Fruit fly (Drosophila melanogaster) whole organism, larva: Measurements from ENCODE around the gene sav.

Experiments
- noc ChIP-seq: fragments of 200-800 bp; sonication (Bioruptor generic); optimal IDR thresholded peaks from 3 replicates; lab custom pipeline; 2019; ENCODE audit warnings: missing biosample characterization, mild to moderate bottlenecking, missing genetic modification characterization, moderate library complexity

Gene sav

DNA sequence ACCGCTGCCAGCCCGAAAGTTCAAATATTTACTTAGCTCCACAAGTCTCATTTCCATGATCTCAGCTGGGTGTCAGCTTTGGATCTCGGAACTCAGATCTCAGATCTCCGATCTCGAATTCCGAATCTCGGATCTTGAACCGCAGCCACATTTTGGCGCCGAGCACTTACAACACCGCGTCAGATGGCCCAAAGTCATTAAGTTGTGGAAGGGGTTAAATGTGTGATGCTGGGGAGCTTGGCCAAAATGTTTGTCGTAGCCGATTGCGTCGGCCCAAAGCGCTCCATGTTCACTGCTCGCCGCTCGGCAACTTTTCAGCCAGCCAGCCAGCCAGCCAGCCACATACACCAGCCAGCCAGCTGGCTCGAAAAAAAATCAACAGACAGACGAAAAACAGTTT is 49.1 kb downstream of the sav start, which contains the start of gene CG6688:
TSS of gene CG6688 (plus strand) at position 396 of the 400 bp plus-strand sequence.
- TF ChIP-seq noc, result no peak

DNA sequence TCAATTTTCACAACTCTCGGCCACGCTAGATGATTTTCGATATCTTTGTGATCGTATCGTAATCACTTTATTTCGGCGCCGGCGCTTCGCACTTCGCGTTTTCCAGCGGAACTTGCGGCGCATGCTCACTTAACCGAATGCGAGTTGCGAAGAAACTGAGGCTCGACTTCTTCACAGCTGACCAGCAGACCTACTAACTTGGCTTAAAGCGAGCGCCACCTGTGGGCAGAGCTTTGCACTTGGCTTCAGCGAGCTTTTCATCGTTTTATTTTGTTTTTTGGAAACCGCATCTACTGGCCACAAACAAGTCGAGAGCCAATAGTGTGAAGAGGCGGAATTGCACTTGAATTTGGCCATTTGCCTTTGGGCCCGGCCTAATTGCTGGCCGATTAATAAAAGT is 50.7 kb downstream of the sav start, which contains the start of gene CG34375:
TSS of gene CG34375 (minus strand) at position 157 of the 400 bp plus-strand sequence.
- TF ChIP-seq noc, result no peak

DNA sequence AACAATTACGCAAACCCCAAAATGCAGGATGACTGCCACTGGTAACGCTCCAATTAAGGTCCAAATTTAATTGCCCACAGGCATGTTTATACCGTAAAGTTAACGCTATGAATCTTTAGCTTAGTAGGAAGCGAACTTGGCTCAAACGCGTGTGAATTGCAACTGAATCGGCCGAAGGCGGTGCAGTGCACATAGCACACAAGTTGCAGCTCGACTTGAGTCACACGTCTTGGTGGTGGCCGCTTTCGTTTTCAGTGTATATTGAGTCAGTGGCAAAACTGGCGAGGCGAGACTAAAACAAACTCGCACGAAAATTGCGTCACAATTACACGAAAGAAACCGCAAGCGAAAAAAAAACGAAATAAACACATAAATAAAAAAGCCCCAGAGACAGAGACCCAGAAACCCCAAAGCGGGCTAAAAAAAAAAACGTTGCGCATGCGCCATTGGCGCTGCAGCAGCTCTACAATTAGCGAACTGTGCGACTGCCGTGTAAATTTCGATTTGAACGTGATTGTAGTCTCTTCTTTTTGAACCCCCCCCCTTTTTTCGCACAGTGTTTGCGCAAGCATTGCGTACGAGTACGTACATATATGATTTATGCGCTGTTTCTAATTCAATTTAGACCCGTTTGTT is 51.5 kb downstream of the sav start:
- no peak for TF ChIP-seq noc
